Worm (Caenorhabditis elegans): Measurements from ENCODE around the gene F57G12.1.

Gene F57G12.1

DNA sequence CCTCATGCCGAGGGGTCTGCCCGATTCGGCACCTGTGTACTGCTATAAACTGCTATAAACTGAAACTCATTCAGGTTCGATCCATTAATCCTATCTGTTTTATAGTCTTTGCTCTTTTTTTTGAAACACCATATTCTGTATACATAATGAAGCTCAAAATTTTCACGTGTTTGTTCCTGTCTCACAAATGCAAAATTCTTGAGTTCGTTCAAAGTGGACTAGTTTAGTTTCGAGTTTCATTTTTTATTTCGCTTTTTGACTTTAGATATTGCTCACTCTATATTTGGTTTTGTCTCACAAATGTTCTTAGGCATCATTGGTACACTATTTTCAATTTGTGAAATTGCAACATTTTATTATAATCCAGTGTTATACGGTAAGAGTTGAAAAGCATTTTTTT lies 50.2 kb downstream of the F57G12.1 start, which contains the start of gene lgc-17:
Gene lgc-17, plus strand, starts transcription at position 301 of the 400 bp plus-strand sequence.
- no peak for TF ChIP-seq egl-27 (tag; optimal IDR thresholded peaks at IDR 0.05)
- TF ChIP-seq nhr-129 (tag; optimal IDR thresholded peaks at IDR 0.05), result no peak
- no peak for TF ChIP-seq skn-1 (tag; optimal IDR thresholded peaks at IDR 0.05)
- no peak for TF ChIP-seq fos-1 (tag; optimal IDR thresholded peaks at IDR 0.05)
